Worm (Caenorhabditis elegans): ENCODE data around the gene irld-12.

The irld-12 gene

DNA sequence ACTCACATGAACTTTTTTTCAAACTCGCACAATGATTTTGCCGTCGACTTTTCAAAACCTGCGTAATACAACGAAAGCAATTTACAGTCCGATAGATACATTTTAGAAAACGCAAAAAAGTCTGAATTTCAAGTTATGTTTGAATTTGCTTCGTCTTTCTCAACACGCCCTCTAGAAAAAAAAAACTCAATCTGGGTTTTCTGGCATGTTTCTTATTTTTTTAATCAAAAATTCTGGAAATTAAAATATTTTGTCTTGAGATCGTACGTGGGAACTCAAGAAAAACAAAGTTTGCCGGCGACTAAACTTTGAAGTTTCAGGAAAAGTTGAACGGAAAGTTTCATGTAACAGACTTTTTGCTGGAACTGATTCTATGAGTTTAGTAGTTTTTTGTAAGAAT lies 27.4 kb downstream of the irld-12 start, which contains the start of gene srw-115:
Gene srw-115 (minus strand): TSS at position 101 of the 400 bp plus-strand sequence.
- TF ChIP-seq pha-4 (GFP tag; IDR thresholded peaks at IDR 0.05) (no peak), pha-4 (tag; optimal IDR thresholded peaks at IDR 0.05) (no peak), unc-130 (GFP tag; optimal IDR thresholded peaks at IDR 0.05) (no peak), nhr-11 (tag; optimal IDR thresholded peaks at IDR 0.05) (no peak), tag-97 (GFP tag; IDR thresholded peaks at IDR 0.05) (no peak), spr-1 (tag; optimal IDR thresholded peaks at IDR 0.05) (no peak)

DNA sequence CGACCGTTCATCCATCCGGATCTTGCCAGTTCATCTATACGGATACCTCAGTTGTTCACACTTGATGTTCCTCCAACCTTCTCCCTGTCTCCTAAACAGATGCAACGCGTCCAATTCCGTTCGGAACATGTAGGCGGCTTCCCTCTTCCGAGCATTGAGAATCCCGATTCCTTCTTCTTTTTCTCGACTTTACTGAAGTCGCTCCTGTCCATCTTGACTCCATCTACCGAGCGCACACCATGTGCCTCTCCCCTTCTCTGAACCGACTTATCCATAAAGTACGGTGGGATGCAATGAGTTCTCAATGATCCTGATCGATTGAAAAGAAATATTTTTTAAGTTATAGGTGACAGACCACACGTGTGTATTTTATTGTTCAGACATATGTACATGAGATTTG lies 29.1 kb downstream of the irld-12 start:
- TF ChIP-seq lin-38 (GFP tag; IDR thresholded peaks at IDR 0.05) (no peak), unc-62 (GFP tag; optimal IDR thresholded peaks at IDR 0.05 in 1 of 2) (peak in 1 of 2 experiments; percentile 97), unc-62 (tag; optimal IDR thresholded peaks at IDR 0.05) (no peak)

DNA sequence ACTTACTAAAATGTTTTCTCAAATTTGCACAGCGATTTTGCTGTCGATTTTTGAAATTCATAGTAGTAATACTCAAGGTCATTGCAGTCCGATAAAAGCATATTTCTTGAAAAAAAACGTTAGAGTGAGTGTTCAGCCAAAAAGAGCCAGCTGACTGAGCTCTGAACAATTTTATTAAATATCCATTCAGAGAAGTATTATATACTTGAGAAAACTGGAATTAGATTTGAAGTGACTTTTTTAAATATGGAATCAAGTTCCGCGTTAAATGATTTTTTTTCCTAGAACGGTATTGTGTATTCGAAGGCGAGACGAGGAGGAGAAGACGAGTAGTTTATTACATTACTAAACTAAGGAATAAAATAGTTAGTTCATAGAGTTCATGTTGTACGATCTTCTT lies 29.7 kb downstream of the irld-12 start, which contains the start of gene srw-121:
Gene srw-121 (minus strand): TSS at position 101 of the 400 bp plus-strand sequence.
- TF ChIP-seq php-3 (GFP tag; IDR thresholded peaks at IDR 0.05), result no peak
- no peak for TF ChIP-seq ztf-11 (tag; optimal IDR thresholded peaks at IDR 0.05)
- no peak for TF ChIP-seq ctbp-1 (GFP tag; IDR thresholded peaks at IDR 0.05)
- no peak for TF ChIP-seq ceh-20 (GFP tag; IDR thresholded peaks at IDR 0.05)
- no peak for TF ChIP-seq D1046.2 (GFP tag; IDR thresholded peaks at IDR 0.05)
- TF ChIP-seq zag-1 (tag; optimal IDR thresholded peaks at IDR 0.05), result no peak
- TF ChIP-seq daf-8 (GFP tag; IDR thresholded peaks at IDR 0.05), result no peak
- TF ChIP-seq duxl-1 (tag; optimal IDR thresholded peaks at IDR 0.05; ENCODE audit: poor library complexity), result no peak
- no peak for TF ChIP-seq tra-1 (GFP tag; IDR thresholded peaks at IDR 0.05)
- no peak for TF ChIP-seq zip-2 (tag; optimal IDR thresholded peaks at IDR 0.05)
- TF ChIP-seq fos-1 (tag; optimal IDR thresholded peaks at IDR 0.05), result no peak
- TF ChIP-seq aha-1 (tag), result no peak
- TF ChIP-seq nhr-28 (tag; optimal IDR thresholded peaks at IDR 0.05), result no peak

DNA sequence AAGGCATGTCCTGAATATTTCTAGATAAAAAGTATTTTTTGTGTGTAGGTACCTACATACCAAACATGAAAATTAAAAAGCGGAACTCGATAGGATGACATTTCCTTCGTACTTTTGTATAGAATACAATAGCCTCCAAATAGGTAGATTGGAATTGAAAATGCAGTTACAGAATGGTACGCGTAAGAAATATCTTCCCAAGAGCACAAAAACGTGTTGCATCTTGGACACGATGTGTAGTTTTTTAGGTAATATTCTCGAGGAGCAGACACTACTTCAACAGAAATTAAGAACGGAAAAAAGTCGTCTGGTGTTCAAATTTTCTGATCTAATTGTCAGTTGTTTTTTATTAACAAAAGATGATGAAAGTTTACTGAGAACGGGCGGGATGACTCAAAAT lies 33.8 kb downstream of the irld-12 start, which contains the start of gene srh-85:
Gene srh-85 (minus strand): TSS at position 101 of the 400 bp plus-strand sequence.
- TF ChIP-seq ZK546.5 (tag; optimal IDR thresholded peaks at IDR 0.05), result no peak
- TF ChIP-seq R02D3.7 (tag; optimal IDR thresholded peaks at IDR 0.05), result no peak
- TF ChIP-seq lsy-2 (tag; optimal IDR thresholded peaks at IDR 0.05), result no peak
- TF ChIP-seq hlh-30 (tag; optimal IDR thresholded peaks at IDR 0.05; ENCODE audit: insufficient read depth), result no peak
- no peak for TF ChIP-seq T20F7.1 (GFP tag; optimal IDR thresholded peaks at IDR 0.05)
- TF ChIP-seq set-16 (GFP tag; IDR thresholded peaks at IDR 0.05), result no peak
- TF ChIP-seq madf-9 (GFP tag; conservative IDR thresholded peaks at IDR 0.05), result no peak
- no peak for TF ChIP-seq fkh-10 (GFP tag; optimal IDR thresholded peaks at IDR 0.05)
- no peak for TF ChIP-seq zag-1 (tag; optimal IDR thresholded peaks at IDR 0.05)
- TF ChIP-seq ztf-11 (tag; optimal IDR thresholded peaks at IDR 0.05), result no peak
- no peak for TF ChIP-seq snpc-1.2 (GFP tag; IDR thresholded peaks at IDR 0.05)

DNA sequence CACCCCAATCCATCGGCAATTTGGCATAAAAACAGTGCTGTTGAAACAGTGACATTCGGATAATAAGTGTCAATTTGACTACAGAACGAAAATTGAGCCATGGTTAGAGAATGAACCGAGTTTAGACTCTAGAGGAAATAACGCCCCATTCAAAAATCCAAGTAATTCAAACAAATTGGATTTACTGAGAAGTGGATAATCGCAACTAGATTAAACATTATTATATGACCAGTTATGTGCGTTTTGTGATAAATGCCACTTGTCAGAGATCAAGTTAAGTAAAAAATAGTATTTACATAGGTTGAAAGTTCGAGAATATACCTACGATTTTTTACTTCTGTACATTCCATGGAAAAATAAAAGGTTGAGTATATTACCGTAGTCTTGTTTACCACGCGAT lies 35.9 kb downstream of the irld-12 start, which contains the start of gene srw-139:
Gene srw-139 (minus strand): TSS at position 101 of the 400 bp plus-strand sequence.
- TF ChIP-seq D1046.2 (GFP tag; IDR thresholded peaks at IDR 0.05) (no peak), snpc-4 (tag; optimal IDR thresholded peaks at IDR 0.05) (no peak), ctbp-1 (GFP tag; IDR thresholded peaks at IDR 0.05) (no peak), nhr-77 (tag; optimal IDR thresholded peaks at IDR 0.05) (no peak)

DNA sequence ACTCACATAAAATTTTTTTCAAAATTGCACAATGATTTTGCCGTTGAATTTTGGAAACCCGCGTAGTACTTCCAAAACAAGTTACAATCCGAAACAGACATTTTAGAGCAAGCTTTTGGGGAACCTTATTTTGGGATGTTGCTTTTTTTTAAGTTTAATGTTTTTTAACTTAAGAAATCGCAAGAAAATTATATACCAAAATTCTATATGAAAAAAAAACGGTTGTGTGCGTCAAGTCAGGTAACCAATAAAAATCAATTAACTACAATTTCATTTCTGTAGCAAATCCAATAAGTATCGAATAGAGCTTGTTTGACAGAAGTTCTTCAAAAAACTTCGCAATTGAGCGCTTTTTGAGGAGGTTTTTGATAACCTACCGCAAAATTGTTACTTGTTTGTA lies 37.9 kb downstream of the irld-12 start, which contains the start of gene srw-117:
Gene srw-117 (minus strand): TSS at position 101 of the 400 bp plus-strand sequence.
- TF ChIP-seq lin-1 (GFP tag; IDR thresholded peaks at IDR 0.05) (no peak), unc-62 (GFP tag; optimal IDR thresholded peaks at IDR 0.05 in 1 of 2) (peak in 1 of 2 experiments; percentile 15), unc-62 (tag; optimal IDR thresholded peaks at IDR 0.05) (no peak)
